Fruit fly (Drosophila melanogaster): ENCODE measurements around the gene CG7083.

CG7083 gene

dm6 chr3L:8340264-8341095, at the start of gene CG7083, which contains the start of gene Prim1:
TSS of gene CG7083 (plus strand) at chr3L:8340785.
TSS of gene Prim1 (plus strand) at chr3L:8340314.
- TF ChIP-seq CG17801 (GFP tag; optimal IDR thresholded peaks at IDR 0.05; ENCODE audit: partially characterized antibody) = peak; percentile 52

- TF ChIP-seq CG17801 (GFP tag; optimal IDR thresholded peaks at IDR 0.05; ENCODE audit: partially characterized antibody) = no peak
Observed at dm6 chr3L:8295227-8295626, 45.4 kb upstream of the CG7083 start, which contains the start of gene CG7201. TSS of gene CG7201 (minus strand) at chr3L:8295327.

- TF ChIP-seq CG17801 (GFP tag; optimal IDR thresholded peaks at IDR 0.05; ENCODE audit: partially characterized antibody) = peak; percentile 21
Observed at dm6 chr3L:8296941-8297340, 43.6 kb upstream of the CG7083 start, which contains the start of gene Rab19. TSS of gene Rab19 (plus strand) at chr3L:8297018.

- TF ChIP-seq CG17801 (GFP tag; optimal IDR thresholded peaks at IDR 0.05; ENCODE audit: partially characterized antibody) = no peak
Observed at dm6 chr3L:8297488-8297887, 43.1 kb upstream of the CG7083 start.

- TF ChIP-seq CG17801 (GFP tag; optimal IDR thresholded peaks at IDR 0.05; ENCODE audit: partially characterized antibody) = peak; percentile 72
Observed at dm6 chr3L:8299224-8300130, 41.1 kb upstream of the CG7083 start, which contains the start of the genes Arl5 and CG13671. TSS of gene Arl5 (minus strand) at chr3L:8299839. TSS of gene CG13671 (plus strand) at chr3L:8300064.

dm6 chr3L:8303912-8304311, 36.7 kb upstream of the CG7083 start, which contains the start of the genes CG7194 and Sbp2:
TSS of gene CG7194 (minus strand) at chr3L:8304059.
TSS of gene Sbp2 (plus strand) at chr3L:8304157.
- TF ChIP-seq CG17801 (GFP tag; optimal IDR thresholded peaks at IDR 0.05; ENCODE audit: partially characterized antibody) = no peak

dm6 chr3L:8306880-8307279, 33.7 kb upstream of the CG7083 start, which contains the start of gene Gr66a:
TSS of gene Gr66a (minus strand) at chr3L:8306980.
- no peak for TF ChIP-seq CG17801 (GFP tag; optimal IDR thresholded peaks at IDR 0.05; ENCODE audit: partially characterized antibody)

- TF ChIP-seq CG17801 (GFP tag; optimal IDR thresholded peaks at IDR 0.05; ENCODE audit: partially characterized antibody) = peak; percentile 47
Observed at dm6 chr3L:8308891-8309352, 31.7 kb upstream of the CG7083 start, which contains the start of gene BI-1. TSS of gene BI-1 (minus strand) at chr3L:8308941.

dm6 chr3L:8312290-8312689, 28.3 kb upstream of the CG7083 start:
- no peak for TF ChIP-seq CG17801 (GFP tag; optimal IDR thresholded peaks at IDR 0.05; ENCODE audit: partially characterized antibody)

- TF ChIP-seq CG17801 (GFP tag; optimal IDR thresholded peaks at IDR 0.05; ENCODE audit: partially characterized antibody) = no peak
Observed at dm6 chr3L:8314788-8315140, 25.8 kb upstream of the CG7083 start.

dm6 chr3L:8315141-8315816, 25.3 kb upstream of the CG7083 start, which contains the start of gene Cpsf6:
TSS of gene Cpsf6 (minus strand) at chr3L:8315502.
- TF ChIP-seq CG17801 (GFP tag; optimal IDR thresholded peaks at IDR 0.05; ENCODE audit: partially characterized antibody) = peak; percentile 3

- TF ChIP-seq CG17801 (GFP tag; optimal IDR thresholded peaks at IDR 0.05; ENCODE audit: partially characterized antibody) = no peak
Observed at dm6 chr3L:8318916-8319506, 21.6 kb upstream of the CG7083 start, which contains the start of gene CG43059. TSS of gene CG43059 (minus strand) at chr3L:8318966.

dm6 chr3L:8320105-8320813, 20.3 kb upstream of the CG7083 start, which contains the start of gene CG13670:
TSS of gene CG13670 (plus strand) at chr3L:8320763.
- no peak for TF ChIP-seq CG17801 (GFP tag; optimal IDR thresholded peaks at IDR 0.05; ENCODE audit: partially characterized antibody)

Measured in ovary, adult (tissue).